Comparison of ENCODE assay signal across 1 fruit fly cellular context in the genomic region with DNA sequence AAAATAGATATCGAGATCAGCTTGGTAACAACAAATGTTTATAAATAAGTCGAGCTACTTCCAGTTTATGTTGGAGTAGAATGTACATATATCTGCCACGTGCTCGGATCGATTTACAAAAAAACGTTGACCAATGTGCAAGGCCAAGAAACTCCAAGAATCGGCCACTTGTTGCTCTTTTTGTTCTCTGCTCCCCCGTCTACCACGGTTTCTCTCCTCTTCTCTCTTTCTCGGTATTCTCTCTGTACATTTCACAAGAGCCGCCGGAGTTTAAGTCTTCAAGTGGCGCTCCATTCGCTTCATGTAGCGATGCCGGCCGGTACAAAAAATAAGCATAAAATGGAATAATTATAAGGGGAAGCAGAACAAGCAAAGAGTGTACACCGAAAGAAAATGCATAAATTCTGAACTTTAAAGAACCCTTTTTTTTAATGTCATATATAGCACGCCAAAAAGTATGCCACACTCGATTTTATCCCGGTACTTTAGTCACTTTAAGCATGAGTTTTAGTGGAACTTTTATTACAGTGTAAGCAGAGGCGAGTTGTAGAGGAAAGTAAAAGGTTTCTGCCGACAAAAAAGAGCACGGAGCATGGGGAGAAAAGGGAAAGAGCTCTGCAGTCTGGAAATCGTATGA.
TF ChIP-seq lines count a peak whose summit lies in the region.

No protein-coding gene starts in this region.

TF ChIP-seq in whole organism, embryonic, 481 proteins besides CTCF, POLR2A, EP300 and RAD21 (continued from another document and continues in another):
- TF ChIP-seq tna (GFP tag; IDR thresholded peaks at IDR 0.05; lab: Robert Waterston, UW; ENCODE audit: partially characterized antibody) (no peak), vnd (GFP tag; IDR thresholded peaks at IDR 0.05; lab: Robert Waterston, UW; ENCODE audit: partially characterized antibody) (no peak), dan (GFP tag; IDR thresholded peaks at IDR 0.05; lab: Robert Waterston, UW) (peak; percentile 35; the same call in 1 of the 2 replicates), CG14710 (tag; optimal IDR thresholded peaks at IDR 0.05; lab: Kevin White, UChicago) (peak; percentile 94), nerfin-2 (GFP tag; IDR thresholded peaks at IDR 0.05; lab: Robert Waterston, UW; ENCODE audit: partially characterized antibody) (no peak), CG10543 (GFP tag; optimal IDR thresholded peaks at IDR 0.05; lab: Kevin White, UChicago) (no peak), H15 (GFP tag; IDR thresholded peaks at IDR 0.05; lab: Robert Waterston, UW) (peak; percentile 94), CG12104 (GFP tag; optimal IDR thresholded peaks at IDR 0.05; lab: Kevin White, UChicago) (peak; percentile 85), pfk (GFP tag; optimal IDR thresholded peaks at IDR 0.05; lab: Kevin White, UChicago) (no peak), zf30C (GFP tag; optimal IDR thresholded peaks at IDR 0.05; lab: Kevin White, UChicago) (peak; percentile 58), CG5245 (GFP tag; optimal IDR thresholded peaks at IDR 0.05; lab: Kevin White, UChicago) (peak; percentile 97), Nf-YB (GFP tag; optimal IDR thresholded peaks at IDR 0.05; lab: Kevin White, UChicago) (peak; percentile 81), mirr (GFP tag; optimal IDR thresholded peaks at IDR 0.05; lab: Kevin White, UChicago) (no peak), CG5180 (GFP tag; optimal IDR thresholded peaks at IDR 0.05; lab: Kevin White, UChicago) (peak; percentile 69), HmgD (GFP tag; optimal IDR thresholded peaks at IDR 0.05; lab: Kevin White, UChicago) (peak; percentile 89), sug (tag; optimal IDR thresholded peaks at IDR 0.05; lab: Kevin White, UChicago) (peak; percentile 59), CG12299 (tag; optimal IDR thresholded peaks at IDR 0.05; lab: Kevin White, UChicago) (peak; percentile 76), CG8478 (optimal IDR thresholded peaks at IDR 0.05; lab: Kevin White, UChicago) (no peak), jing (GFP tag; optimal IDR thresholded peaks at IDR 0.05; lab: Kevin White, UChicago) (peak; percentile 88), phol (tag; optimal IDR thresholded peaks at IDR 0.05; lab: Kevin White, UChicago) (peak; percentile 96), Oli (tag; optimal IDR thresholded peaks at IDR 0.05; lab: Kevin White, UChicago) (peak; percentile 93), Ptx1 (GFP tag; IDR thresholded peaks at IDR 0.05; lab: Robert Waterston, UW) (peak; percentile 91), CG9932 (GFP tag; IDR thresholded peaks at IDR 0.05; lab: Robert Waterston, UW) (peak; percentile 82), CG16779 (GFP tag; IDR thresholded peaks at IDR 0.05; lab: Robert Waterston, UW) (peak; percentile 75), CG3407 (GFP tag; optimal IDR thresholded peaks at IDR 0.05; lab: Kevin White, UChicago) (peak; percentile 93), sna (GFP tag; IDR thresholded peaks at IDR 0.05; lab: Robert Waterston, UW; ENCODE audit: partially characterized antibody) (no peak), kni (GFP tag; optimal IDR thresholded peaks at IDR 0.05; lab: Kevin White, UChicago) (peak; percentile 94), CG32772 (GFP tag; IDR thresholded peaks at IDR 0.05; lab: Robert Waterston, UW) (peak; percentile 92), Ssrp (tag; optimal IDR thresholded peaks at IDR 0.05; lab: Kevin White, UChicago) (peak; percentile 94), Lim3 (GFP tag; IDR thresholded peaks at IDR 0.05; lab: Robert Waterston, UW) (peak; percentile 39; the same call in 1 of the 2 replicates), CG3163 (GFP tag; optimal IDR thresholded peaks at IDR 0.05; lab: Kevin White, UChicago) (peak; percentile 92), Atf-2 (GFP tag; optimal IDR thresholded peaks at IDR 0.05; lab: Kevin White, UChicago) (peak; percentile 88), CG10209 (GFP tag; optimal IDR thresholded peaks at IDR 0.05; lab: Kevin White, UChicago) (peak; percentile 89), CHES-1-like (GFP tag; optimal IDR thresholded peaks at IDR 0.05; lab: Kevin White, UChicago) (peak; percentile 89), Fer3 (tag; optimal IDR thresholded peaks at IDR 0.05; lab: Kevin White, UChicago) (peak; percentile 86), Eip74EF (GFP tag; optimal IDR thresholded peaks at IDR 0.05; lab: Kevin White, UChicago) (peak in 1 of 2 experiments; percentile 90), amos (GFP tag; IDR thresholded peaks at IDR 0.05; lab: Robert Waterston, UW; ENCODE audit: partially characterized antibody) (no peak), CG6791 (GFP tag; IDR thresholded peaks at IDR 0.05; lab: Robert Waterston, UW; ENCODE audit: partially characterized antibody) (no peak), CG18011 (GFP tag; optimal IDR thresholded peaks at IDR 0.05; lab: Kevin White, UChicago) (peak; percentile 58), crp (GFP tag; optimal IDR thresholded peaks at IDR 0.05; lab: Kevin White, UChicago) (peak in 1 of 2 experiments; percentile 44), CG7372 (GFP tag; IDR thresholded peaks at IDR 0.05; lab: Robert Waterston, UW) (peak; percentile 64; the same call in 1 of the 2 replicates), unpg (GFP tag; optimal IDR thresholded peaks at IDR 0.05; lab: Kevin White, UChicago) (peak; percentile 95), eve (GFP tag; optimal IDR thresholded peaks at IDR 0.05; lab: Kevin White, UChicago) (peak in 1 of 2 experiments; percentile 92), gsb-n (tag; optimal IDR thresholded peaks at IDR 0.05; lab: Kevin White, UChicago) (peak; percentile 97), CG3847 (GFP tag; IDR thresholded peaks at IDR 0.05; lab: Robert Waterston, UW) (peak; percentile 84), CG7963 (GFP tag; IDR thresholded peaks at IDR 0.05; lab: Robert Waterston, UW; ENCODE audit: partially characterized antibody) (no peak), MTF-1 (GFP tag; optimal IDR thresholded peaks at IDR 0.05; lab: Kevin White, UChicago; ENCODE audit: borderline replicate concordance) (peak; percentile 84), fd96Cb (tag; optimal IDR thresholded peaks at IDR 0.05; lab: Kevin White, UChicago) (peak; percentile 97), CG2678 (tag; optimal IDR thresholded peaks at IDR 0.05; lab: Kevin White, UChicago) (peak; percentile 95), CoRest (tag; optimal IDR thresholded peaks at IDR 0.05; lab: Kevin White, UChicago) (peak; percentile 94), CG17829 (tag; optimal IDR thresholded peaks at IDR 0.05; lab: Kevin White, UChicago) (peak; percentile 94), CG11696 (GFP tag; IDR thresholded peaks at IDR 0.05; lab: Robert Waterston, UW) (peak; percentile 78), sisA (GFP tag; IDR thresholded peaks at IDR 0.05; lab: Robert Waterston, UW) (peak; percentile 94), Gsc (GFP tag; IDR thresholded peaks at IDR 0.05; lab: Robert Waterston, UW) (peak; percentile 87), CG6254 (GFP tag; optimal IDR thresholded peaks at IDR 0.05; lab: Kevin White, UChicago) (peak; percentile 93), Fer1 (GFP tag; optimal IDR thresholded peaks at IDR 0.05; lab: Kevin White, UChicago) (peak; percentile 67), ewg (GFP tag; optimal IDR thresholded peaks at IDR 0.05; lab: Kevin White, UChicago) (peak; percentile 91), Bdp1 (GFP tag; optimal IDR thresholded peaks at IDR 0.05; lab: Kevin White, UChicago) (peak; percentile 82), rib (GFP tag; IDR thresholded peaks at IDR 0.05; lab: Robert Waterston, UW) (no peak), CG16813 (GFP tag; IDR thresholded peaks at IDR 0.05; lab: Robert Waterston, UW; ENCODE audit: partially characterized antibody) (no peak), CG34224 (GFP tag; IDR thresholded peaks at IDR 0.05; lab: Robert Waterston, UW; ENCODE audit: partially characterized antibody) (no peak), Gug (GFP tag; IDR thresholded peaks at IDR 0.05; lab: Robert Waterston, UW) (peak; percentile 90), D19A (tag; optimal IDR thresholded peaks at IDR 0.05; lab: Kevin White, UChicago) (peak; percentile 89), prd (optimal IDR thresholded peaks at IDR 0.05; lab: Kevin White, UChicago) (no peak), prd (GFP tag; IDR thresholded peaks at IDR 0.05; lab: Robert Waterston, UW) (peak; percentile 93), CG14050 (GFP tag; IDR thresholded peaks at IDR 0.05; lab: Robert Waterston, UW) (peak; percentile 76), sd (tag; optimal IDR thresholded peaks at IDR 0.05; lab: Kevin White, UChicago) (peak; percentile 76), CG31365 (tag; optimal IDR thresholded peaks at IDR 0.05; lab: Kevin White, UChicago) (peak; percentile 73), bab2 (GFP tag; optimal IDR thresholded peaks at IDR 0.05; lab: Kevin White, UChicago) (peak; percentile 96), PHDP (tag; optimal IDR thresholded peaks at IDR 0.05; lab: Kevin White, UChicago) (peak; percentile 94), gce (GFP tag; IDR thresholded peaks at IDR 0.05; lab: Robert Waterston, UW) (peak; percentile 91), CG1832 (GFP tag; optimal IDR thresholded peaks at IDR 0.05; lab: Kevin White, UChicago) (no peak), Aef1 (GFP tag; IDR thresholded peaks at IDR 0.05; lab: Robert Waterston, UW) (peak; percentile 86), Sry-β (GFP tag; optimal IDR thresholded peaks at IDR 0.05; lab: Kevin White, UChicago) (peak; percentile 69), bcd (GFP tag; optimal IDR thresholded peaks at IDR 0.05; lab: Kevin White, UChicago) (peak; percentile 93), CG3281 (GFP tag; optimal IDR thresholded peaks at IDR 0.05; lab: Kevin White, UChicago) (peak; percentile 80), CG15269 (tag; optimal IDR thresholded peaks at IDR 0.05; lab: Kevin White, UChicago) (peak; percentile 85), CG13424 (tag; optimal IDR thresholded peaks at IDR 0.05; lab: Kevin White, UChicago) (peak; percentile 93), Usf (GFP tag; optimal IDR thresholded peaks at IDR 0.05; lab: Kevin White, UChicago) (peak; percentile 78), Sry-δ (GFP tag; optimal IDR thresholded peaks at IDR 0.05; lab: Kevin White, UChicago) (peak; percentile 62), gro (GFP tag; optimal IDR thresholded peaks at IDR 0.05; lab: Kevin White, UChicago) (peak; percentile 89), CG11247 (GFP tag; IDR thresholded peaks at IDR 0.05; lab: Robert Waterston, UW) (peak; percentile 83), peb (GFP tag; IDR thresholded peaks at IDR 0.05; lab: Robert Waterston, UW) (peak; percentile 90), stwl (tag; optimal IDR thresholded peaks at IDR 0.05; lab: Kevin White, UChicago) (no peak), gcm2 (GFP tag; optimal IDR thresholded peaks at IDR 0.05; lab: Kevin White, UChicago) (peak; percentile 78), sens-2 (GFP tag; IDR thresholded peaks at IDR 0.05; lab: Robert Waterston, UW) (peak; percentile 92), lola (GFP tag; optimal IDR thresholded peaks at IDR 0.05; lab: Kevin White, UChicago) (peak in 1 of 3 experiments; percentile 92), CG15514 (GFP tag; optimal IDR thresholded peaks at IDR 0.05; lab: Kevin White, UChicago) (peak; percentile 59), run (tag; optimal IDR thresholded peaks at IDR 0.05; lab: Kevin White, UChicago) (peak; percentile 71), CG8924 (tag; optimal IDR thresholded peaks at IDR 0.05; lab: Kevin White, UChicago) (peak; percentile 92), fu2 (GFP tag; optimal IDR thresholded peaks at IDR 0.05; lab: Kevin White, UChicago) (peak; percentile 87), her (GFP tag; optimal IDR thresholded peaks at IDR 0.05; lab: Kevin White, UChicago) (peak; percentile 89), CG34422 (GFP tag; IDR thresholded peaks at IDR 0.05; lab: Robert Waterston, UW) (peak; percentile 96), CG13123 (GFP tag; optimal IDR thresholded peaks at IDR 0.05; lab: Kevin White, UChicago) (peak; percentile 82), CG7839 (tag; optimal IDR thresholded peaks at IDR 0.05; lab: Kevin White, UChicago) (peak; percentile 95), fd3F (GFP tag; optimal IDR thresholded peaks at IDR 0.05; lab: Kevin White, UChicago) (peak; percentile 70), Poxn (GFP tag; IDR thresholded peaks at IDR 0.05; lab: Robert Waterston, UW) (peak; percentile 61), yki (optimal IDR thresholded peaks at IDR 0.05; lab: Kevin White, UChicago) (no peak), Fer2 (tag; optimal IDR thresholded peaks at IDR 0.05; lab: Kevin White, UChicago) (peak; percentile 44), CG13296 (GFP tag; optimal IDR thresholded peaks at IDR 0.05; lab: Kevin White, UChicago) (peak; percentile 37), CG1792 (GFP tag; optimal IDR thresholded peaks at IDR 0.05; lab: Kevin White, UChicago) (peak; percentile 90), en (GFP tag; optimal IDR thresholded peaks at IDR 0.05; lab: Kevin White, UChicago) (peak; percentile 93), CG4404 (GFP tag; IDR thresholded peaks at IDR 0.05; lab: Robert Waterston, UW) (peak; percentile 71), CG14667 (GFP tag; IDR thresholded peaks at IDR 0.05; lab: Robert Waterston, UW) (peak; percentile 87), grau (tag; optimal IDR thresholded peaks at IDR 0.05; lab: Kevin White, UChicago) (peak; percentile 87), CG10321 (GFP tag; IDR thresholded peaks at IDR 0.05; lab: Robert Waterston, UW) (peak; percentile 49; the same call in 1 of the 2 replicates), dysf (GFP tag; IDR thresholded peaks at IDR 0.05; lab: Robert Waterston, UW) (peak; percentile 90), sc (optimal IDR thresholded peaks at IDR 0.05; lab: Kevin White, UChicago) (no peak), sc (GFP tag; optimal IDR thresholded peaks at IDR 0.05; lab: Kevin White, UChicago) (peak; percentile 95), ato (GFP tag; IDR thresholded peaks at IDR 0.05; lab: Robert Waterston, UW; ENCODE audit: partially characterized antibody) (no peak), btn (GFP tag; optimal IDR thresholded peaks at IDR 0.05; lab: Kevin White, UChicago) (peak; percentile 95), Sox102F (GFP tag; optimal IDR thresholded peaks at IDR 0.05; lab: Kevin White, UChicago) (peak; percentile 96), CG1024 (GFP tag; IDR thresholded peaks at IDR 0.05; lab: Robert Waterston, UW) (peak; percentile 93), CG12744 (GFP tag; optimal IDR thresholded peaks at IDR 0.05; lab: Kevin White, UChicago) (peak; percentile 85), CG6689 (GFP tag; IDR thresholded peaks at IDR 0.05; lab: Robert Waterston, UW) (peak; percentile 93), fru (optimal IDR thresholded peaks at IDR 0.05; lab: Kevin White, UChicago) (no peak), lbe (GFP tag; optimal IDR thresholded peaks at IDR 0.05; lab: Kevin White, UChicago) (peak; percentile 98), cwo (GFP tag; optimal IDR thresholded peaks at IDR 0.05; lab: Kevin White, UChicago) (peak; percentile 70), CG18764 (GFP tag; optimal IDR thresholded peaks at IDR 0.05; lab: Kevin White, UChicago) (peak; percentile 92), CG30403 (GFP tag; optimal IDR thresholded peaks at IDR 0.05; lab: Kevin White, UChicago) (peak; percentile 95), CG17328 (GFP tag; IDR thresholded peaks at IDR 0.05; lab: Robert Waterston, UW) (peak; percentile 94), chif (GFP tag; optimal IDR thresholded peaks at IDR 0.05; lab: Kevin White, UChicago) (peak; percentile 92 to 95)
